Fruit fly (Drosophila melanogaster) whole organism, embryonic: ENCODE results near the gene CSN6.

Source experiments
- ATbp ChIP-seq: fragments of 200-800 bp; sonication (Bioruptor generic); optimal IDR thresholded peaks from 2 replicates; lab custom pipeline; 2017; ENCODE audit warnings: missing biosample characterization, mild to moderate bottlenecking, missing genetic modification characterization, missing genetic modification reagents
- Atf-2 ChIP-seq: fragments of 200-800 bp; sonication (Bioruptor generic); optimal IDR thresholded peaks from 2 replicates; lab custom pipeline; 2016; ENCODE audit warnings: missing biosample characterization, missing genetic modification characterization
- Atf6 ChIP-seq: fragments of 200-800 bp; sonication (Bioruptor generic); IDR thresholded peaks from 2 replicates; pipeline ENCODE4 v1.3.6; 2022; ENCODE audit warnings: missing biosample characterization, missing genetic modification characterization
- CG10321 ChIP-seq: fragments of 200-800 bp; sonication (Bioruptor generic); IDR thresholded peaks from 2 replicates; pipeline ENCODE4 v1.3.6; 2022; ENCODE audit warnings: missing biosample characterization, missing genetic modification characterization
- CG10366 ChIP-seq: fragments of 200-800 bp; sonication (Bioruptor generic); IDR thresholded peaks from 2 replicates; pipeline ENCODE4 v1.3.6; 2022; ENCODE audit warnings: missing biosample characterization, missing genetic modification characterization
- CG10959 ChIP-seq: fragments of 200-800 bp; sonication (Bioruptor generic); IDR thresholded peaks from 2 replicates; pipeline ENCODE4 v1.3.6; 2022; ENCODE audit warnings: missing biosample characterization, missing genetic modification characterization
- CG10979 ChIP-seq: fragments of 200-800 bp; sonication (Bioruptor generic); optimal IDR thresholded peaks from 2 replicates; lab custom pipeline; 2018; ENCODE audit warnings: missing biosample characterization, mild to moderate bottlenecking, missing genetic modification characterization, moderate library complexity
- CG11696 ChIP-seq: fragments of 200-800 bp; sonication (Bioruptor generic); IDR thresholded peaks from 2 replicates; pipeline ENCODE4 v1.3.6; 2022; ENCODE audit warnings: missing biosample characterization, missing genetic modification characterization
- CG15601 ChIP-seq: fragments of 200-800 bp; sonication (Bioruptor generic); optimal IDR thresholded peaks from 3 replicates; lab custom pipeline; 2019; ENCODE audit warnings: missing biosample characterization, mild to moderate bottlenecking, missing genetic modification characterization, moderate library complexity
- CG15696 ChIP-seq: fragments of 200-800 bp; sonication (Bioruptor generic); optimal IDR thresholded peaks from 2 replicates; lab custom pipeline; 2019; ENCODE audit warnings: missing biosample characterization, mild to moderate bottlenecking, missing genetic modification characterization, moderate library complexity
- CG1602 ChIP-seq: fragments of 200-800 bp; sonication (Bioruptor generic); optimal IDR thresholded peaks from 3 replicates; lab custom pipeline; 2016; ENCODE audit warnings: missing biosample characterization, missing genetic modification characterization
- CG1647 ChIP-seq: fragments of 200-800 bp; sonication (Bioruptor generic); optimal IDR thresholded peaks from 3 replicates; lab custom pipeline; 2016; ENCODE audit warnings: missing biosample characterization, missing genetic modification characterization
- CG17802 ChIP-seq: fragments of 200-800 bp; sonication (Bioruptor generic); optimal IDR thresholded peaks from 2 replicates; lab custom pipeline; 2018; ENCODE audit warnings: missing biosample characterization, mild to moderate bottlenecking, missing genetic modification characterization, moderate library complexity
- CG17829 ChIP-seq: fragments of 200-800 bp; optimal IDR thresholded peaks from 2 replicates; lab custom pipeline; 2019; ENCODE audit warnings: missing biosample characterization, mild to moderate bottlenecking, missing genetic modification characterization, moderate library complexity
- CG17912 ChIP-seq: fragments of 200-800 bp; sonication (Bioruptor generic); optimal IDR thresholded peaks from 2 replicates; lab custom pipeline; 2018; ENCODE audit warnings: missing biosample characterization, mild to moderate bottlenecking, missing genetic modification characterization
- CG18476 ChIP-seq: fragments of 200-800 bp; sonication (Bioruptor generic); optimal IDR thresholded peaks from 2 replicates; lab custom pipeline; 2016; ENCODE audit warnings: missing biosample characterization, mild to moderate bottlenecking, missing genetic modification characterization
- CG2712 ChIP-seq: fragments of 200-800 bp; optimal IDR thresholded peaks from 3 replicates; lab custom pipeline; 2019; ENCODE audit warnings: missing biosample characterization, mild to moderate bottlenecking, missing genetic modification characterization, moderate library complexity
- CG32532 ChIP-seq: fragments of 200-800 bp; sonication (Bioruptor generic); IDR thresholded peaks from 2 replicates; pipeline ENCODE4 v1.3.6; 2022; ENCODE audit warnings: missing biosample characterization, missing genetic modification characterization
- CG32772 ChIP-seq: fragments of 200-800 bp; sonication (Bioruptor generic); IDR thresholded peaks from 2 replicates; pipeline ENCODE4 v1.3.6; 2022; ENCODE audit warnings: missing biosample characterization, missing genetic modification characterization
- CG34422 ChIP-seq: fragments of 200-800 bp; sonication (Bioruptor generic); IDR thresholded peaks from 3 replicates; pipeline ENCODE4 v1.3.6; 2022; ENCODE audit warnings: missing biosample characterization, missing genetic modification characterization
- CG4854 ChIP-seq: fragments of 200-800 bp; sonication (Bioruptor generic); optimal IDR thresholded peaks from 2 replicates; lab custom pipeline; 2016; ENCODE audit warnings: missing biosample characterization, missing genetic modification characterization, inconsistent platforms
- CG8359 ChIP-seq: fragments of 200-800 bp; sonication (Bioruptor generic); optimal IDR thresholded peaks from 2 replicates; lab custom pipeline; 2017; ENCODE audit warnings: missing biosample characterization, mild to moderate bottlenecking, missing genetic modification characterization, borderline replicate concordance
- CoRest ChIP-seq: fragments of 200-800 bp; sonication (Bioruptor generic); optimal IDR thresholded peaks from 3 replicates; lab custom pipeline; 2018; ENCODE audit warnings: missing biosample characterization, mild to moderate bottlenecking, missing genetic modification characterization, moderate library complexity
- D ChIP-seq, 2 experiments: fragments of 200-800 bp in 1 of 2; fragments of >200 bp in 1 of 2; sonication (Bioruptor generic) in 1 of 2; optimal IDR thresholded peaks; 2 replicates in 1 of 2; 3 replicates in 1 of 2; lab custom pipeline; 2017; ENCODE audit warnings: mild to moderate bottlenecking in 1 of 2, missing biosample characterization in 1 of 2, missing genetic modification characterization in 1 of 2, missing genetic modification reagents in 1 of 2
- Gug ChIP-seq: fragments of 200-800 bp; sonication (Bioruptor generic); IDR thresholded peaks from 4 replicates; pipeline ENCODE4 v1.3.6; 2022; ENCODE audit warnings: missing biosample characterization, missing genetic modification characterization
- Hmx ChIP-seq: fragments of 200-800 bp; sonication (Bioruptor generic); optimal IDR thresholded peaks from 2 replicates; lab custom pipeline; 2016; ENCODE audit warnings: missing biosample characterization, missing genetic modification characterization
- Lim3 ChIP-seq: fragments of 200-800 bp; sonication (Bioruptor generic); IDR thresholded peaks from 2 replicates; pipeline ENCODE4 v1.3.6; 2022; ENCODE audit warnings: missing biosample characterization, missing genetic modification characterization
- Med ChIP-seq: fragments of 200-800 bp; sonication (Bioruptor generic); peaks from one replicate; lab custom pipeline; 2016; ENCODE audit warnings: missing biosample characterization, missing genetic modification characterization, mild to moderate bottlenecking, inconsistent platforms, moderate library complexity
- Sox102F ChIP-seq: fragments of 200-800 bp; sonication (Bioruptor generic); optimal IDR thresholded peaks from 2 replicates; lab custom pipeline; 2018; ENCODE audit warnings: missing biosample characterization, mild to moderate bottlenecking, missing genetic modification characterization, moderate library complexity
- Xrp1 ChIP-seq: fragments of 200-800 bp; sonication (Bioruptor generic); IDR thresholded peaks from 2 replicates; pipeline ENCODE4 v1.3.6; 2022; ENCODE audit warnings: missing biosample characterization, missing genetic modification characterization
- dati ChIP-seq: fragments of 200-800 bp; sonication (Bioruptor generic); IDR thresholded peaks from 2 replicates; pipeline ENCODE4 v1.3.6; 2022; ENCODE audit warnings: missing biosample characterization, missing genetic modification characterization
- exex ChIP-seq: fragments of 200-800 bp; sonication (Bioruptor generic); optimal IDR thresholded peaks from 4 replicates; lab custom pipeline; 2018; ENCODE audit warnings: missing biosample characterization, mild to moderate bottlenecking, missing genetic modification characterization, moderate library complexity
- grau ChIP-seq: fragments of 200-800 bp; optimal IDR thresholded peaks from 3 replicates; lab custom pipeline; 2019; ENCODE audit warnings: missing biosample characterization, mild to moderate bottlenecking, missing genetic modification characterization, moderate library complexity
- jing ChIP-seq: fragments of 200-800 bp; sonication (Bioruptor generic); optimal IDR thresholded peaks from 2 replicates; lab custom pipeline; 2018; ENCODE audit warnings: missing biosample characterization, mild to moderate bottlenecking, missing genetic modification characterization
- lmd ChIP-seq: fragments of 200-800 bp; sonication (Bioruptor generic); IDR thresholded peaks from 2 replicates; pipeline ENCODE4 v1.3.6; 2022; ENCODE audit warnings: missing biosample characterization, missing genetic modification characterization
- lov ChIP-seq, 2 experiments: fragments of 200-800 bp in 1 of 2; fragments of >200 bp in 1 of 2; sonication (Bioruptor generic) in 1 of 2; IDR thresholded peaks in 1 of 2; optimal IDR thresholded peaks in 1 of 2; 2 replicates in 1 of 2; 3 replicates in 1 of 2; pipeline versions ENCODE4 v1.3.6 to Lab custom; 2017 to 2022; ENCODE audit warnings: missing biosample characterization in 1 of 2, missing genetic modification characterization in 1 of 2
- p53 ChIP-seq: fragments of 200-800 bp; sonication (Bioruptor generic); optimal IDR thresholded peaks from 2 replicates; lab custom pipeline; 2016; ENCODE audit warnings: missing biosample characterization, missing genetic modification characterization
- phol ChIP-seq: fragments of 200-800 bp; sonication (Bioruptor generic); optimal IDR thresholded peaks from 3 replicates; lab custom pipeline; 2018; ENCODE audit warnings: missing biosample characterization, mild to moderate bottlenecking, missing genetic modification characterization, moderate library complexity
- pnt ChIP-seq: fragments of 200-800 bp; sonication (Bioruptor generic); optimal IDR thresholded peaks from 3 replicates; lab custom pipeline; 2016; ENCODE audit warnings: missing biosample characterization, missing genetic modification characterization
- pum ChIP-seq: fragments of 200-800 bp; sonication (Bioruptor generic); optimal IDR thresholded peaks from 2 replicates; lab custom pipeline; 2016; ENCODE audit warnings: missing biosample characterization, missing genetic modification characterization
- rib ChIP-seq: fragments of 200-800 bp; sonication (Bioruptor generic); IDR thresholded peaks from 2 replicates; pipeline ENCODE4 v1.3.6; 2022; ENCODE audit warnings: missing biosample characterization, missing genetic modification characterization
- sqz ChIP-seq: fragments of 200-800 bp; sonication (Bioruptor generic); optimal IDR thresholded peaks from 3 replicates; lab custom pipeline; 2018; ENCODE audit warnings: missing biosample characterization, mild to moderate bottlenecking, missing genetic modification characterization
- sr ChIP-seq: fragments of 200-800 bp; sonication (Bioruptor generic); IDR thresholded peaks from 3 replicates; pipeline ENCODE4 v1.3.6; 2022; ENCODE audit warnings: missing biosample characterization, missing genetic modification characterization
- stwl ChIP-seq: fragments of 200-800 bp; sonication (Bioruptor generic); optimal IDR thresholded peaks from 3 replicates; lab custom pipeline; 2018; ENCODE audit warnings: missing biosample characterization, mild to moderate bottlenecking, missing genetic modification characterization, moderate library complexity
- tap ChIP-seq: fragments of 200-800 bp; optimal IDR thresholded peaks from 3 replicates; lab custom pipeline; 2019; ENCODE audit warnings: missing biosample characterization, mild to moderate bottlenecking, missing genetic modification characterization, moderate library complexity
- toy ChIP-seq: fragments of 200-800 bp; sonication (Bioruptor generic); IDR thresholded peaks from 2 replicates; pipeline ENCODE4 v1.3.6; 2022; ENCODE audit warnings: missing biosample characterization, missing genetic modification characterization
- wdn ChIP-seq: fragments of 200-800 bp; sonication (Bioruptor generic); IDR thresholded peaks from 2 replicates; pipeline ENCODE4 v1.3.6; 2022; ENCODE audit warnings: missing biosample characterization, missing genetic modification characterization
- zen ChIP-seq: fragments of 200-800 bp; sonication (Bioruptor generic); optimal IDR thresholded peaks from 3 replicates; lab custom pipeline; 2018; ENCODE audit warnings: missing biosample characterization, mild to moderate bottlenecking, missing genetic modification characterization, moderate library complexity
- zfh1 ChIP-seq: fragments of 200-800 bp; sonication (Bioruptor generic); IDR thresholded peaks from 3 replicates; pipeline ENCODE4 v1.3.6; 2022; ENCODE audit warnings: missing biosample characterization, missing genetic modification characterization

The CSN6 gene

DNA sequence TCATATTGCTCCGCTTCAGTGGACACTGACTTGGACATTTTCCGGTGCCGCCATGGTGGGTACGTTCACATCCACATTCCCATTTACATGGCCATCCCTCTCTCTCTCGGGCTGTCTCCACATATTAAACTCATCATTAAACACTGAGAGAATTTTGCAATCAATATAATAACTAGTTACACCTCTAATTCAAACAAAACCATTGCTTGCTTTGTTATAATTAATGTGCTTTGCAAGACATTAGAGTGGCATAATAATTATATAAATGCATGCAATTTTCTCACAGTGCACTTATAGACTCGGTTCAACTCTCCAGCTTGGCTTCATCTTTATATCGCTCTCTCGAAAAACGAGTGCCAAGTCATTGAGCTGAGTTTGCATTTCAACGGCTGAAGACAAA lies 44.2 kb downstream of the CSN6 start (continued):
- TF ChIP-seq CG4854 (GFP tag; lab: Kevin White, UChicago) (peak; percentile 16), ATbp (GFP tag; lab: Kevin White, UChicago) (peak; percentile 55), CG8359 (no peak), lov (optimal IDR thresholded peaks at IDR 0.05; lab: Kevin White, UChicago) (no peak), lov (GFP tag; IDR thresholded peaks at IDR 0.05; lab: Robert Waterston, UW) (0 out of 3 replicates have a peak, but pooled peaks have one; percentile 74), CG2712 (peak; percentile 77), CG18476 (peak; percentile 3), D (optimal IDR thresholded peaks at IDR 0.05; lab: Kevin White, UChicago) (no peak), D (GFP tag; optimal IDR thresholded peaks at IDR 0.05; lab: Kevin White, UChicago) (peak; percentile 49), CG1602 (GFP tag; lab: Kevin White, UChicago) (peak; percentile 30), exex (tag; lab: Kevin White, UChicago) (no peak), CG34422 (GFP tag; lab: Robert Waterston, UW) (peak; percentile 57; the same call in 1 of the 3 replicates), lmd (GFP tag; lab: Robert Waterston, UW) (peak; percentile 79), jing (GFP tag; lab: Kevin White, UChicago) (peak; percentile 48), CG10959 (peak; percentile 65), Atf6 (peak; percentile 60; the same call in 1 of the 2 replicates), sqz (GFP tag; lab: Kevin White, UChicago) (peak; percentile 18), Med (GFP tag; lab: Kevin White, UChicago) (peak; percentile 91), pum (GFP tag; lab: Kevin White, UChicago) (peak; percentile 57), p53 (GFP tag; lab: Kevin White, UChicago) (peak; percentile 14), CG17912 (no peak), grau (tag; lab: Kevin White, UChicago) (peak; percentile 59), CG10366 (GFP tag; lab: Robert Waterston, UW) (peak; percentile 67), Xrp1 (peak; percentile 80), CG15696 (tag; lab: Kevin White, UChicago) (peak; percentile 4), CG10321 (0 out of 2 replicates have a peak, but pooled peaks have one; percentile 17), pnt (GFP tag; lab: Kevin White, UChicago) (peak; percentile 64), CG10979 (tag; lab: Kevin White, UChicago) (peak; percentile 66), CG15601 (peak; percentile 2), Atf-2 (GFP tag; lab: Kevin White, UChicago) (peak; percentile 26), dati (GFP tag; lab: Robert Waterston, UW) (0 out of 2 replicates have a peak, but pooled peaks have one; percentile 9), Lim3 (GFP tag; lab: Robert Waterston, UW) (peak; percentile 57; the same call in 1 of the 2 replicates), wdn (GFP tag; lab: Robert Waterston, UW) (0 out of 2 replicates have a peak, but pooled peaks have one; percentile 41), Gug (peak; percentile 46; the same call in 2 of the 4 replicates), stwl (tag; lab: Kevin White, UChicago) (no peak), Sox102F (GFP tag; lab: Kevin White, UChicago) (peak; percentile 77), CG17829 (peak; percentile 68), phol (tag; lab: Kevin White, UChicago) (peak; percentile 62), Hmx (GFP tag; lab: Kevin White, UChicago) (no peak), sr (GFP tag; lab: Robert Waterston, UW) (peak; percentile 27; the same call in 1 of the 3 replicates), rib (GFP tag; lab: Robert Waterston, UW) (no peak), CG32532 (GFP tag; lab: Robert Waterston, UW) (peak; percentile 61; the same call in 1 of the 2 replicates), CG17802 (tag; lab: Kevin White, UChicago) (peak; percentile 29), CoRest (tag; lab: Kevin White, UChicago) (peak; percentile 55), zfh1 (peak; percentile 79), tap (tag; lab: Kevin White, UChicago) (no peak), CG11696 (GFP tag; lab: Robert Waterston, UW) (0 out of 2 replicates have a peak, but pooled peaks have one; percentile 33), toy (GFP tag; lab: Robert Waterston, UW) (no peak), CG32772 (peak; percentile 67), zen (peak; percentile 46), CG1647 (peak; percentile 25)
